Worm (Caenorhabditis elegans): ENCODE measurements around the gene dnj-11.

Gene dnj-11

ce11 chrIV:6603549-6603948 is 17.9 kb downstream of the dnj-11 start:
- TF ChIP-seq mdl-1 (tag; optimal IDR thresholded peaks at IDR 0.05) (no peak), daf-12 (tag; optimal IDR thresholded peaks at IDR 0.05) (no peak), fos-1 (tag; optimal IDR thresholded peaks at IDR 0.05) (no peak), elt-1 (tag; optimal IDR thresholded peaks at IDR 0.05) (no peak), ceh-82 (tag; optimal IDR thresholded peaks at IDR 0.05) (no peak), egl-5 (tag; optimal IDR thresholded peaks at IDR 0.05) (no peak), nhr-12 (tag; optimal IDR thresholded peaks at IDR 0.05) (no peak), nhr-237 (tag; optimal IDR thresholded peaks at IDR 0.05) (no peak), ceh-9 (tag; optimal IDR thresholded peaks at IDR 0.05) (no peak), hmg-11 (tag; optimal IDR thresholded peaks at IDR 0.05) (no peak)

- TF ChIP-seq hmg-11 (tag; optimal IDR thresholded peaks at IDR 0.05) (no peak), egl-27 (tag; optimal IDR thresholded peaks at IDR 0.05) (no peak), fos-1 (tag; optimal IDR thresholded peaks at IDR 0.05) (no peak), nhr-25 (tag; optimal IDR thresholded peaks at IDR 0.05) (no peak), nhr-77 (tag; optimal IDR thresholded peaks at IDR 0.05) (no peak), fkh-2 (tag; optimal IDR thresholded peaks at IDR 0.05) (no peak), elt-3 (tag; optimal IDR thresholded peaks at IDR 0.05) (no peak), fkh-10 (GFP tag; optimal IDR thresholded peaks at IDR 0.05) (no peak), lin-39 (tag; optimal IDR thresholded peaks at IDR 0.05) (no peak), daf-12 (tag; optimal IDR thresholded peaks at IDR 0.05) (no peak), elt-1 (tag; optimal IDR thresholded peaks at IDR 0.05) (no peak), ceh-16 (tag; optimal IDR thresholded peaks at IDR 0.05) (no peak)
Measured at ce11 chrIV:6605863-6606262, 20.2 kb downstream of the dnj-11 start, which contains the start of gene nstp-2. nstp-2 (minus strand) TSS chrIV:6606188.

- TF ChIP-seq pha-4 (tag; optimal IDR thresholded peaks at IDR 0.05) (peak; percentile 38), sea-2 (GFP tag; optimal IDR thresholded peaks at IDR 0.05) (no peak), ceh-9 (tag; optimal IDR thresholded peaks at IDR 0.05) (no peak), ama-1 (optimal IDR thresholded peaks at IDR 0.05) (peak; percentile 14), nhr-25 (tag; optimal IDR thresholded peaks at IDR 0.05) (peak; percentile 3), zag-1 (tag; optimal IDR thresholded peaks at IDR 0.05) (no peak), skn-1 (tag; optimal IDR thresholded peaks at IDR 0.05) (no peak)
Measured at ce11 chrIV:6606587-6606986, 20.9 kb downstream of the dnj-11 start.

- TF ChIP-seq elt-2 (tag; optimal IDR thresholded peaks at IDR 0.05) (peak; percentile 56), ZK546.5 (tag; optimal IDR thresholded peaks at IDR 0.05) (no peak)
Measured at ce11 chrIV:6607059-6607458, 21.4 kb downstream of the dnj-11 start.

- TF ChIP-seq nhr-77 (tag; optimal IDR thresholded peaks at IDR 0.05) = no peak
- peak; percentile 23 for TF ChIP-seq hmg-11 (tag; optimal IDR thresholded peaks at IDR 0.05)
- peak; percentile 44 for TF ChIP-seq nfya-1 (tag; optimal IDR thresholded peaks at IDR 0.05; ENCODE audit: insufficient read depth)
- peak; percentile 63 for TF ChIP-seq pha-4 (tag; optimal IDR thresholded peaks at IDR 0.05)
- TF ChIP-seq elt-2 (tag; optimal IDR thresholded peaks at IDR 0.05) = peak; percentile 22
- TF ChIP-seq ama-1 (optimal IDR thresholded peaks at IDR 0.05) = peak; percentile 12
Measured at ce11 chrIV:6613296-6613695, 27.6 kb downstream of the dnj-11 start, which contains the start of gene drh-1. drh-1 (minus strand) TSS chrIV:6613353.

ce11 chrIV:6618607-6619006 is 32.9 kb downstream of the dnj-11 start:
- TF ChIP-seq nhr-12 (tag; optimal IDR thresholded peaks at IDR 0.05) (no peak), ceh-82 (tag; optimal IDR thresholded peaks at IDR 0.05) (no peak), nfya-1 (tag; optimal IDR thresholded peaks at IDR 0.05; ENCODE audit: insufficient read depth) (peak; percentile 8), elt-2 (tag; optimal IDR thresholded peaks at IDR 0.05) (peak; percentile 29), pha-4 (tag; optimal IDR thresholded peaks at IDR 0.05) (peak; percentile 19)

- no peak for TF ChIP-seq jun-1 (tag; optimal IDR thresholded peaks at IDR 0.05)
- TF ChIP-seq unc-39 (tag; optimal IDR thresholded peaks at IDR 0.05) = no peak
- TF ChIP-seq zag-1 (tag; optimal IDR thresholded peaks at IDR 0.05) = no peak
- TF ChIP-seq nhr-43 (tag; optimal IDR thresholded peaks at IDR 0.05; ENCODE audit: poor library complexity, severe bottlenecking) = no peak
- no peak for TF ChIP-seq nhr-12 (tag; optimal IDR thresholded peaks at IDR 0.05)
- TF ChIP-seq R02D3.7 (tag; optimal IDR thresholded peaks at IDR 0.05) = no peak
- TF ChIP-seq egl-5 (tag; optimal IDR thresholded peaks at IDR 0.05) = no peak
- no peak for TF ChIP-seq lin-15B (tag; optimal IDR thresholded peaks at IDR 0.05)
- no peak for TF ChIP-seq nhr-77 (tag; optimal IDR thresholded peaks at IDR 0.05)
- TF ChIP-seq nhr-28 (tag; optimal IDR thresholded peaks at IDR 0.05) = no peak
- no peak for TF ChIP-seq mml-1 (tag; optimal IDR thresholded peaks at IDR 0.05)
- no peak for TF ChIP-seq ztf-11 (tag; optimal IDR thresholded peaks at IDR 0.05)
- no peak for TF ChIP-seq ceh-28 (tag; optimal IDR thresholded peaks at IDR 0.05)
- TF ChIP-seq skn-1 (tag; optimal IDR thresholded peaks at IDR 0.05) = no peak
- TF ChIP-seq lin-39 (tag; optimal IDR thresholded peaks at IDR 0.05) = no peak
- TF ChIP-seq elt-3 (tag; optimal IDR thresholded peaks at IDR 0.05) = no peak
- TF ChIP-seq lsy-12 (tag; optimal IDR thresholded peaks at IDR 0.05) = no peak
- no peak for TF ChIP-seq ztf-4 (tag; optimal IDR thresholded peaks at IDR 0.05)
- no peak for TF ChIP-seq nhr-25 (tag; optimal IDR thresholded peaks at IDR 0.05)
- no peak for TF ChIP-seq mdl-1 (tag; optimal IDR thresholded peaks at IDR 0.05)
Measured at ce11 chrIV:6621252-6621651, 35.6 kb downstream of the dnj-11 start, which contains the start of gene C01B10.3. C01B10.3 (minus strand) TSS chrIV:6621352.

Measured in whole organism, L3 larva.